Worm (Caenorhabditis elegans) whole organism, L2 larva: ENCODE results near the gene rab-3.

Experiments
- C34F6.9 ChIP-seq: fragments of 150-350 bp; optimal IDR thresholded peaks from 2 replicates; lab custom pipeline; 2014; ENCODE audit warnings: missing biosample characterization, missing genetic modification characterization
- F13H6.1 ChIP-seq: sonication (generic microtip); optimal IDR thresholded peaks from 2 replicates; lab custom pipeline; 2016; ENCODE audit warnings: missing genetic modification characterization, missing compliant biosample characterization
- R02D3.7 ChIP-seq: fragments of 150-350 bp; optimal IDR thresholded peaks from 2 replicates; lab custom pipeline; 2014; ENCODE audit warnings: missing biosample characterization, missing genetic modification characterization
- Y55F3AM.14 ChIP-seq: fragments of 200-800 bp; sonication (Bioruptor generic); optimal IDR thresholded peaks from 2 replicates; lab custom pipeline; 2018; ENCODE audit warnings: mild to moderate bottlenecking, missing genetic modification characterization, missing compliant biosample characterization
- ZK546.5 ChIP-seq: sonication (generic microtip); optimal IDR thresholded peaks from 2 replicates; lab custom pipeline; 2017; ENCODE audit warnings: missing biosample characterization, missing genetic modification characterization
- alr-1 ChIP-seq: fragments of 150-350 bp; optimal IDR thresholded peaks from 2 replicates; lab custom pipeline; 2014; ENCODE audit warnings: missing biosample characterization, missing genetic modification characterization
- aly-2 ChIP-seq: fragments of 150-350 bp; optimal IDR thresholded peaks from 2 replicates; lab custom pipeline; 2014; ENCODE audit warnings: missing biosample characterization, missing genetic modification characterization
- ama-1 ChIP-seq: fragments of 150-350 bp; optimal IDR thresholded peaks from 2 replicates; lab custom pipeline; 2018; ENCODE audit warnings: inconsistent platforms
- blmp-1 ChIP-seq: sonication (generic microtip); optimal IDR thresholded peaks from 2 replicates; lab custom pipeline; 2017; ENCODE audit warnings: missing genetic modification characterization, mild to moderate bottlenecking, missing compliant biosample characterization, antibody characterized with exemption, moderate library complexity; ENCODE audit not compliant: insufficient read depth
- ceh-16 ChIP-seq: fragments of 150-350 bp; optimal IDR thresholded peaks from 2 replicates; lab custom pipeline; 2014; ENCODE audit warnings: missing biosample characterization, missing genetic modification characterization
- ceh-82 ChIP-seq: fragments of 150-350 bp; optimal IDR thresholded peaks from 2 replicates; lab custom pipeline; 2014; ENCODE audit warnings: missing biosample characterization, missing genetic modification characterization
- dmd-4 ChIP-seq: sonication (generic microtip); optimal IDR thresholded peaks from 2 replicates; lab custom pipeline; 2017; ENCODE audit warnings: missing biosample characterization, missing genetic modification characterization
- egl-27 ChIP-seq: sonication (generic microtip); optimal IDR thresholded peaks from 3 replicates; lab custom pipeline; 2017; ENCODE audit warnings: missing biosample characterization, missing genetic modification reagents, missing genetic modification characterization
- elt-1 ChIP-seq: fragments of 150-350 bp; optimal IDR thresholded peaks from 2 replicates; lab custom pipeline; 2014; ENCODE audit warnings: missing biosample characterization, missing genetic modification characterization
- elt-3 ChIP-seq: sonication (generic microtip); optimal IDR thresholded peaks from 2 replicates; lab custom pipeline; 2017; ENCODE audit warnings: missing biosample characterization, missing genetic modification characterization
- lin-11 ChIP-seq: fragments of 150-350 bp; sonication (generic microtip); optimal IDR thresholded peaks from 2 replicates; lab custom pipeline; 2014; ENCODE audit warnings: missing biosample characterization, missing genetic modification characterization, inconsistent platforms, mixed read lengths
- lin-13 ChIP-seq: fragments of 150-350 bp; optimal IDR thresholded peaks from 2 replicates; lab custom pipeline; 2014; ENCODE audit warnings: missing biosample characterization, missing genetic modification reagents, missing genetic modification characterization
- lin-39 ChIP-seq: fragments of 150-350 bp; optimal IDR thresholded peaks from 2 replicates; lab custom pipeline; 2014; ENCODE audit warnings: missing biosample characterization, missing genetic modification reagents, missing genetic modification characterization
- lsy-2 ChIP-seq, 2 experiments: fragments of 150-350 bp in 1 of 2; sonication (generic microtip) in 1 of 2; optimal IDR thresholded peaks; 2 replicates each; lab custom pipeline; 2014 to 2017; ENCODE audit warnings: missing biosample characterization in 2 of 2, missing genetic modification characterization in 2 of 2
- mab-5 ChIP-seq: fragments of 150-350 bp; optimal IDR thresholded peaks from 2 replicates; lab custom pipeline; 2014; ENCODE audit warnings: missing biosample characterization, missing genetic modification characterization
- mdl-1 ChIP-seq, 2 experiments: fragments of 150-350 bp in 1 of 2; sonication (generic microtip) in 1 of 2; optimal IDR thresholded peaks; 2 replicates each; lab custom pipeline; 2017; ENCODE audit warnings: missing biosample characterization in 2 of 2, missing genetic modification characterization in 2 of 2
- nhr-10 ChIP-seq: sonication (generic microtip); optimal IDR thresholded peaks from 2 replicates; lab custom pipeline; 2017; ENCODE audit warnings: missing biosample characterization, missing genetic modification characterization
- nhr-12 ChIP-seq: fragments of 150-350 bp; optimal IDR thresholded peaks from 2 replicates; lab custom pipeline; 2014; ENCODE audit warnings: missing biosample characterization, missing genetic modification characterization
- nhr-129 ChIP-seq: fragments of 150-350 bp; optimal IDR thresholded peaks from 2 replicates; lab custom pipeline; 2014; ENCODE audit warnings: missing biosample characterization, missing genetic modification characterization
- nhr-23 ChIP-seq: fragments of 150-350 bp; optimal IDR thresholded peaks from 2 replicates; lab custom pipeline; 2014; ENCODE audit warnings: missing biosample characterization, missing genetic modification reagents, missing genetic modification characterization
- nhr-237 ChIP-seq: fragments of 150-350 bp; optimal IDR thresholded peaks from 2 replicates; lab custom pipeline; 2014; ENCODE audit warnings: missing biosample characterization, missing genetic modification characterization
- nhr-25 ChIP-seq: fragments of 150-350 bp; sonication (generic microtip); optimal IDR thresholded peaks from 3 replicates; lab custom pipeline; 2014; ENCODE audit warnings: missing biosample characterization, missing genetic modification characterization
- nhr-6 ChIP-seq: fragments of 150-350 bp; optimal IDR thresholded peaks from 2 replicates; lab custom pipeline; 2014; ENCODE audit warnings: missing biosample characterization, missing genetic modification characterization
- skn-1 ChIP-seq: sonication (generic microtip); optimal IDR thresholded peaks from 2 replicates; lab custom pipeline; 2017; ENCODE audit warnings: missing biosample characterization, missing genetic modification characterization
- sma-3 ChIP-seq: sonication (generic microtip); optimal IDR thresholded peaks from 2 replicates; lab custom pipeline; 2016; ENCODE audit warnings: missing genetic modification reagents, missing genetic modification characterization, missing compliant biosample characterization
- sma-9 ChIP-seq, 2 experiments: fragments of 150-350 bp in 1 of 2; sonication (generic microtip) in 1 of 2; optimal IDR thresholded peaks; 2 replicates each; lab custom pipeline; 2014 to 2016; ENCODE audit warnings: missing genetic modification characterization in 2 of 2, mild to moderate bottlenecking in 1 of 2, missing biosample characterization in 1 of 2, missing compliant biosample characterization in 1 of 2, missing genetic modification reagents in 1 of 2, moderate library complexity in 1 of 2
- snpc-4 ChIP-seq: fragments of 150-350 bp; optimal IDR thresholded peaks from 2 replicates; lab custom pipeline; 2014; ENCODE audit warnings: missing biosample characterization, missing genetic modification characterization
- unc-62 ChIP-seq: fragments of 150-350 bp; optimal IDR thresholded peaks from 2 replicates; lab custom pipeline; 2014; ENCODE audit warnings: missing biosample characterization, missing genetic modification reagents, missing genetic modification characterization
- zag-1 ChIP-seq: fragments of 150-350 bp; optimal IDR thresholded peaks from 2 replicates; lab custom pipeline; 2014; ENCODE audit warnings: missing biosample characterization, missing genetic modification characterization
- ztf-11 ChIP-seq: sonication (generic microtip); optimal IDR thresholded peaks from 2 replicates; lab custom pipeline; 2017; ENCODE audit warnings: missing biosample characterization, missing genetic modification characterization
- ztf-4 ChIP-seq: fragments of 150-350 bp; optimal IDR thresholded peaks from 2 replicates; lab custom pipeline; 2014; ENCODE audit warnings: missing biosample characterization, missing genetic modification characterization

Gene rab-3

ce11 chrII:5697338-5697737 lies 30.3 kb downstream of the rab-3 start:
- no peak for TF ChIP-seq ztf-4 (tag; lab: Kevin White, UChicago)
- no peak for TF ChIP-seq snpc-4 (tag; lab: Kevin White, UChicago)
- no peak for TF ChIP-seq ceh-82 (tag; lab: Kevin White, UChicago)
- TF ChIP-seq lin-39 (tag; lab: Kevin White, UChicago), result no peak
- TF ChIP-seq elt-1 (tag; lab: Kevin White, UChicago), result no peak
- TF ChIP-seq mdl-1 (tag; optimal IDR thresholded peaks at IDR 0.05; lab: Kevin White, UChicago), result no peak
- no peak for TF ChIP-seq sma-9 (GFP tag; optimal IDR thresholded peaks at IDR 0.05; lab: Kevin White, UChicago)
- no peak for TF ChIP-seq sma-9 (tag; optimal IDR thresholded peaks at IDR 0.05; lab: Kevin White, UChicago)
- no peak for TF ChIP-seq ama-1 (lab: Kevin White, UChicago)
- TF ChIP-seq sma-3 (GFP tag; lab: Kevin White, UChicago), result no peak
- no peak for TF ChIP-seq blmp-1
- TF ChIP-seq skn-1 (tag; lab: Kevin White, UChicago), result no peak
- TF ChIP-seq ceh-16 (tag; lab: Kevin White, UChicago), result no peak
- no peak for TF ChIP-seq zag-1 (tag; lab: Kevin White, UChicago)
- no peak for TF ChIP-seq ZK546.5 (tag; lab: Kevin White, UChicago)
- TF ChIP-seq, all 48 proteins: peak for 0

- TF ChIP-seq nhr-6 (tag; lab: Kevin White, UChicago) (no peak), nhr-25 (tag; lab: Kevin White, UChicago) (no peak), lin-39 (tag; lab: Kevin White, UChicago) (no peak), snpc-4 (tag; lab: Kevin White, UChicago) (no peak), ztf-11 (tag; lab: Kevin White, UChicago) (no peak), F13H6.1 (no peak), ceh-16 (tag; lab: Kevin White, UChicago) (no peak), unc-62 (GFP tag; lab: Kevin White, UChicago) (no peak), nhr-23 (tag; lab: Kevin White, UChicago) (no peak), R02D3.7 (tag; lab: Kevin White, UChicago) (no peak), ama-1 (lab: Kevin White, UChicago) (no peak), aly-2 (tag; lab: Kevin White, UChicago) (no peak), lin-11 (tag; lab: Kevin White, UChicago) (no peak)
Observed at ce11 chrII:5696218-5696617, 31.4 kb downstream of the rab-3 start.

- TF ChIP-seq nhr-12 (tag; lab: Kevin White, UChicago), result no peak
- TF ChIP-seq lin-39 (tag; lab: Kevin White, UChicago), result no peak
- TF ChIP-seq mab-5 (tag; lab: Kevin White, UChicago), result no peak
- no peak for TF ChIP-seq lin-13 (GFP tag; lab: Kevin White, UChicago)
- TF ChIP-seq dmd-4, result no peak
- no peak for TF ChIP-seq skn-1 (tag; lab: Kevin White, UChicago)
- TF ChIP-seq nhr-25 (tag; lab: Kevin White, UChicago), result no peak
- no peak for TF ChIP-seq Y55F3AM.14 (GFP tag; lab: Kevin White, UChicago)
- no peak for TF ChIP-seq sma-9 (GFP tag; optimal IDR thresholded peaks at IDR 0.05; lab: Kevin White, UChicago)
- TF ChIP-seq sma-9 (tag; optimal IDR thresholded peaks at IDR 0.05; lab: Kevin White, UChicago), result no peak
- TF ChIP-seq mdl-1 (tag; optimal IDR thresholded peaks at IDR 0.05; lab: Kevin White, UChicago), result no peak
- no peak for TF ChIP-seq lin-11 (tag; lab: Kevin White, UChicago)
Observed at ce11 chrII:5694798-5695197, 32.9 kb downstream of the rab-3 start, which contains the start of gene C25H3.14. Gene C25H3.14 (plus strand): TSS chrII:5695098.

ce11 chrII:5693893-5694292 lies 33.8 kb downstream of the rab-3 start, which contains the start of gene C25H3.3:
Gene C25H3.3 (plus strand): TSS chrII:5694193.
- TF ChIP-seq alr-1 (tag; lab: Kevin White, UChicago), result no peak
- no peak for TF ChIP-seq elt-3 (tag; lab: Kevin White, UChicago)
- no peak for TF ChIP-seq ZK546.5 (tag; lab: Kevin White, UChicago)
- no peak for TF ChIP-seq ztf-4 (tag; lab: Kevin White, UChicago)
- no peak for TF ChIP-seq zag-1 (tag; lab: Kevin White, UChicago)

ce11 chrII:5691216-5691771 lies 36.4 kb downstream of the rab-3 start, which contains the start of the genes ndub-5 and eif-2D:
Gene ndub-5 (minus strand): TSS chrII:5691353.
Gene eif-2D (plus strand): TSS chrII:5691721.
- TF ChIP-seq lsy-2 (tag; optimal IDR thresholded peaks at IDR 0.05; lab: Kevin White, UChicago), result peak in 1 of 2 experiments; percentile 39
- no peak for TF ChIP-seq ZK546.5 (tag; lab: Kevin White, UChicago)
- TF ChIP-seq F13H6.1, result no peak
- TF ChIP-seq lin-39 (tag; lab: Kevin White, UChicago), result no peak
- no peak for TF ChIP-seq nhr-10 (tag; lab: Kevin White, UChicago)
- no peak for TF ChIP-seq egl-27 (tag; lab: Kevin White, UChicago)
- no peak for TF ChIP-seq nhr-129 (tag; lab: Kevin White, UChicago)
- peak; percentile 11 for TF ChIP-seq C34F6.9 (tag; lab: Kevin White, UChicago)
- no peak for TF ChIP-seq nhr-237 (tag; lab: Kevin White, UChicago)
- TF ChIP-seq, all 48 proteins: peak for 2
